Fruit fly (Drosophila melanogaster): ENCODE results near the gene Peritrophin-15b.

Peritrophin-15b gene

dm6 chr2L:8381508-8382036 is 13.2 kb downstream of the Peritrophin-15b start, which contains the start of gene AlaRS (continued):
- TF ChIP-seq CG10267 (tag; optimal IDR thresholded peaks at IDR 0.05) (peak; percentile 67), CG31441 (GFP tag; IDR thresholded peaks at IDR 0.05) (peak; percentile 49; the same call in 1 of the 2 replicates), CG12769 (tag; optimal IDR thresholded peaks at IDR 0.05) (no peak), oc (tag; optimal IDR thresholded peaks at IDR 0.05) (no peak), slou (GFP tag; optimal IDR thresholded peaks at IDR 0.05) (no peak), rib (GFP tag; IDR thresholded peaks at IDR 0.05) (no peak), bab2 (GFP tag; optimal IDR thresholded peaks at IDR 0.05) (no peak), gcm2 (GFP tag; optimal IDR thresholded peaks at IDR 0.05) (no peak), CG3281 (GFP tag; optimal IDR thresholded peaks at IDR 0.05) (peak; percentile 49), chn (GFP tag; optimal IDR thresholded peaks at IDR 0.05) (no peak), CG1602 (GFP tag; optimal IDR thresholded peaks at IDR 0.05) (peak; percentile 3), zf30C (GFP tag; optimal IDR thresholded peaks at IDR 0.05) (no peak), bigmax (GFP tag; optimal IDR thresholded peaks at IDR 0.05) (peak; percentile 68), z (GFP tag; IDR thresholded peaks at IDR 0.05) (no peak), abd-A (tag; optimal IDR thresholded peaks at IDR 0.05) (no peak), CG17328 (GFP tag; IDR thresholded peaks at IDR 0.05) (peak; percentile 23; the same call in 1 of the 2 replicates), CG1233 (GFP tag; optimal IDR thresholded peaks at IDR 0.05) (peak; percentile 20), CG8924 (tag; optimal IDR thresholded peaks at IDR 0.05) (peak; percentile 28), Hmr (GFP tag; optimal IDR thresholded peaks at IDR 0.05) (peak; percentile 30), kni (GFP tag; optimal IDR thresholded peaks at IDR 0.05) (peak; percentile 58), kay (GFP tag; optimal IDR thresholded peaks at IDR 0.05) (no peak), D19B (GFP tag; optimal IDR thresholded peaks at IDR 0.05) (no peak), ssp (GFP tag; IDR thresholded peaks at IDR 0.05) (no peak), CG2678 (tag; optimal IDR thresholded peaks at IDR 0.05) (peak; percentile 50), CG4854 (GFP tag; optimal IDR thresholded peaks at IDR 0.05) (peak; percentile 15), lola (GFP tag; optimal IDR thresholded peaks at IDR 0.05) (peak in 1 of 3 experiments; percentile 29), CG9817 (tag; optimal IDR thresholded peaks at IDR 0.05) (no peak), ATbp (GFP tag; optimal IDR thresholded peaks at IDR 0.05) (peak; percentile 44), HLH4C (GFP tag; IDR thresholded peaks at IDR 0.05; ENCODE audit: partially characterized antibody) (peak; percentile 66), chif (GFP tag; optimal IDR thresholded peaks at IDR 0.05) (no peak), CG2889 (GFP tag; IDR thresholded peaks at IDR 0.05) (no peak), bowl (GFP tag; IDR thresholded peaks at IDR 0.05) (no peak), nmo (GFP tag; optimal IDR thresholded peaks at IDR 0.05) (peak; percentile 41), CG13624 (GFP tag; optimal IDR thresholded peaks at IDR 0.05) (peak; percentile 20), lilli (GFP tag; optimal IDR thresholded peaks at IDR 0.05) (peak; percentile 62), Dbx (GFP tag; IDR thresholded peaks at IDR 0.05) (0 out of 3 replicates have a peak, but pooled peaks have one; percentile 6), CG3847 (GFP tag; IDR thresholded peaks at IDR 0.05) (0 out of 2 replicates have a peak, but pooled peaks have one; percentile 9), HLHmδ (GFP tag; optimal IDR thresholded peaks at IDR 0.05) (no peak), CG18599 (GFP tag; optimal IDR thresholded peaks at IDR 0.05) (peak; percentile 56), gcm (GFP tag; optimal IDR thresholded peaks at IDR 0.05) (peak; percentile 27), NK7.1 (GFP tag; optimal IDR thresholded peaks at IDR 0.05) (no peak), CG8281 (tag; optimal IDR thresholded peaks at IDR 0.05) (no peak), bbx (GFP tag; IDR thresholded peaks at IDR 0.05; ENCODE audit: partially characterized antibody) (peak; percentile 57; the same call in 1 of the 2 replicates), NC2α (GFP tag; optimal IDR thresholded peaks at IDR 0.05) (no peak), sim (GFP tag; IDR thresholded peaks at IDR 0.05) (no peak), CG33557 (GFP tag; optimal IDR thresholded peaks at IDR 0.05) (no peak), odd (GFP tag; optimal IDR thresholded peaks at IDR 0.05) (peak; percentile 27), CG4617 (GFP tag; optimal IDR thresholded peaks at IDR 0.05; ENCODE audit: borderline replicate concordance) (peak; percentile 47), CG16813 (GFP tag; IDR thresholded peaks at IDR 0.05; ENCODE audit: partially characterized antibody) (peak; percentile 42; the same call in 1 of the 3 replicates)
